Worm (Caenorhabditis elegans): ENCODE results near the gene srsx-31.

- TF ChIP-seq nhr-19 (GFP tag; conservative IDR thresholded peaks at IDR 0.05) = no peak
- TF ChIP-seq pqm-1 (tag; optimal IDR thresholded peaks at IDR 0.05) = no peak
- TF ChIP-seq egl-13 (tag; optimal IDR thresholded peaks at IDR 0.05) = no peak
Observed at ce11 chrV:11216137-11216536, 38.7 kb downstream of the srsx-31 start.

All from whole organism, L1 larva.